Fruit fly (Drosophila melanogaster) whole organism, prepupa: ENCODE results near the gene CG43678.

Source experiments
- CG1621 ChIP-seq: fragments of 200-800 bp; sonication (Bioruptor generic); optimal IDR thresholded peaks from 3 replicates; lab custom pipeline; 2018; ENCODE audit warnings: missing biosample characterization, mild to moderate bottlenecking, missing genetic modification characterization
- CG32006 ChIP-seq: fragments of 200-800 bp; sonication (Bioruptor generic); optimal IDR thresholded peaks from 3 replicates; lab custom pipeline; 2017; ENCODE audit warnings: missing biosample characterization, mild to moderate bottlenecking, missing genetic modification characterization
- CG6163 ChIP-seq: fragments of 200-800 bp; sonication (Bioruptor generic); IDR thresholded peaks from 3 replicates; pipeline ENCODE4 v1.3.6; 2022; ENCODE audit warnings: missing biosample characterization, missing genetic modification characterization
- Eip75B ChIP-seq: fragments of 200-800 bp; sonication (Bioruptor generic); optimal IDR thresholded peaks from 3 replicates; lab custom pipeline; 2016; ENCODE audit warnings: missing biosample characterization, missing genetic modification characterization
- Hr4 ChIP-seq: fragments of 200-800 bp; sonication (Bioruptor generic); optimal IDR thresholded peaks from 3 replicates; lab custom pipeline; 2016; ENCODE audit warnings: missing biosample characterization, missing genetic modification characterization
- Lpt ChIP-seq: fragments of 200-800 bp; sonication (Bioruptor generic); optimal IDR thresholded peaks from 3 replicates; lab custom pipeline; 2016; ENCODE audit warnings: missing biosample characterization, missing genetic modification characterization
- net ChIP-seq: fragments of 200-800 bp; sonication (Bioruptor generic); optimal IDR thresholded peaks from 3 replicates; lab custom pipeline; 2016; ENCODE audit warnings: missing biosample characterization, missing genetic modification characterization

- no peak for TF ChIP-seq Eip75B (GFP tag; lab: Kevin White, UChicago)
- no peak for TF ChIP-seq CG32006 (GFP tag; lab: Kevin White, UChicago)
- no peak for TF ChIP-seq Hr4
- no peak for TF ChIP-seq CG1621 (tag; lab: Kevin White, UChicago)
- no peak for TF ChIP-seq net
- no peak for TF ChIP-seq Lpt (GFP tag; lab: Kevin White, UChicago)
- TF ChIP-seq CG6163 (GFP tag; lab: Robert Waterston, UW): no peak
Measured at dm6 chr3L:15049395-15049794, at the start of gene CG43678.
